Worm (Caenorhabditis elegans): Measurements from ENCODE around the gene mps-4.

mps-4 gene

ce11 chrIII:8299734-8300133, 28.2 kb upstream of the mps-4 start:
- TF ChIP-seq scrt-1 (GFP tag; IDR thresholded peaks at IDR 0.05) (no peak), ama-1 (optimal IDR thresholded peaks at IDR 0.05) (no peak), ceh-36 (tag; optimal IDR thresholded peaks at IDR 0.05) (no peak), hmbx-1 (tag; optimal IDR thresholded peaks at IDR 0.05) (no peak), tbx-37 (GFP tag; conservative IDR thresholded peaks at IDR 0.05) (no peak), B0310.2 (tag; optimal IDR thresholded peaks at IDR 0.05) (no peak), tbx-11 (GFP tag; IDR thresholded peaks at IDR 0.05) (no peak), ets-7 (tag; optimal IDR thresholded peaks at IDR 0.05) (no peak), tra-4 (tag; optimal IDR thresholded peaks at IDR 0.05) (no peak), aly-1 (tag; optimal IDR thresholded peaks at IDR 0.05) (no peak), pes-1 (GFP tag; IDR thresholded peaks at IDR 0.05) (no peak)

- TF ChIP-seq ama-1 (optimal IDR thresholded peaks at IDR 0.05) (no peak), hmg-4 (GFP tag; optimal IDR thresholded peaks at IDR 0.05) (no peak), tbx-37 (GFP tag; conservative IDR thresholded peaks at IDR 0.05) (no peak), hmbx-1 (tag; optimal IDR thresholded peaks at IDR 0.05) (no peak), scrt-1 (GFP tag; IDR thresholded peaks at IDR 0.05) (no peak)
Measured at ce11 chrIII:8299078-8299587, 27.6 kb upstream of the mps-4 start.

- TF ChIP-seq pes-1 (GFP tag; IDR thresholded peaks at IDR 0.05) (peak; percentile 38; the same call in 1 of the 2 replicates), hnd-1 (tag; optimal IDR thresholded peaks at IDR 0.05) (no peak), hmbx-1 (tag; optimal IDR thresholded peaks at IDR 0.05) (no peak), hmg-4 (GFP tag; optimal IDR thresholded peaks at IDR 0.05) (peak; percentile 30), ceh-13 (GFP tag; optimal IDR thresholded peaks at IDR 0.05) (no peak), flt-1 (GFP tag; IDR thresholded peaks at IDR 0.05) (no peak), B0310.2 (tag; optimal IDR thresholded peaks at IDR 0.05) (no peak), tbx-11 (GFP tag; IDR thresholded peaks at IDR 0.05) (no peak), F13C5.2 (tag; optimal IDR thresholded peaks at IDR 0.05) (no peak), sea-1 (GFP tag; conservative IDR thresholded peaks at IDR 0.05) (no peak), ets-7 (tag; optimal IDR thresholded peaks at IDR 0.05) (peak; percentile 95), tra-4 (tag; optimal IDR thresholded peaks at IDR 0.05) (no peak), tbx-37 (GFP tag; conservative IDR thresholded peaks at IDR 0.05) (no peak)
Measured at ce11 chrIII:8298216-8298920, 26.8 kb upstream of the mps-4 start.

- TF ChIP-seq tbx-11 (GFP tag; IDR thresholded peaks at IDR 0.05) (no peak), ets-7 (tag; optimal IDR thresholded peaks at IDR 0.05) (no peak), sea-1 (GFP tag; conservative IDR thresholded peaks at IDR 0.05) (no peak), hmg-4 (GFP tag; optimal IDR thresholded peaks at IDR 0.05) (no peak), ama-1 (optimal IDR thresholded peaks at IDR 0.05) (no peak), scrt-1 (GFP tag; IDR thresholded peaks at IDR 0.05) (no peak), tbx-37 (GFP tag; conservative IDR thresholded peaks at IDR 0.05) (no peak), hmbx-1 (tag; optimal IDR thresholded peaks at IDR 0.05) (no peak), ceh-36 (tag; optimal IDR thresholded peaks at IDR 0.05) (no peak), flt-1 (GFP tag; IDR thresholded peaks at IDR 0.05) (no peak), B0310.2 (tag; optimal IDR thresholded peaks at IDR 0.05) (no peak), F13C5.2 (tag; optimal IDR thresholded peaks at IDR 0.05) (no peak), aly-1 (tag; optimal IDR thresholded peaks at IDR 0.05) (no peak)
Measured at ce11 chrIII:8293260-8293659, 21.7 kb upstream of the mps-4 start.

ce11 chrIII:8291268-8292032, 19.9 kb upstream of the mps-4 start:
- TF ChIP-seq sea-1 (GFP tag; conservative IDR thresholded peaks at IDR 0.05) (no peak), ceh-13 (GFP tag; optimal IDR thresholded peaks at IDR 0.05) (no peak), flt-1 (GFP tag; IDR thresholded peaks at IDR 0.05) (no peak), hmbx-1 (tag; optimal IDR thresholded peaks at IDR 0.05) (no peak), ama-1 (optimal IDR thresholded peaks at IDR 0.05) (no peak), hnd-1 (tag; optimal IDR thresholded peaks at IDR 0.05) (no peak), hmg-4 (GFP tag; optimal IDR thresholded peaks at IDR 0.05) (no peak), tbx-11 (GFP tag; IDR thresholded peaks at IDR 0.05) (no peak), aly-1 (tag; optimal IDR thresholded peaks at IDR 0.05) (no peak), pes-1 (GFP tag; IDR thresholded peaks at IDR 0.05) (no peak), scrt-1 (GFP tag; IDR thresholded peaks at IDR 0.05) (no peak), tbx-37 (GFP tag; conservative IDR thresholded peaks at IDR 0.05) (no peak), B0310.2 (tag; optimal IDR thresholded peaks at IDR 0.05) (no peak), ceh-36 (tag; optimal IDR thresholded peaks at IDR 0.05) (no peak), F13C5.2 (tag; optimal IDR thresholded peaks at IDR 0.05) (no peak), tra-4 (tag; optimal IDR thresholded peaks at IDR 0.05) (no peak), ets-7 (tag; optimal IDR thresholded peaks at IDR 0.05) (no peak)

- TF ChIP-seq hmbx-1 (tag; optimal IDR thresholded peaks at IDR 0.05) = no peak
- no peak for TF ChIP-seq ceh-13 (GFP tag; optimal IDR thresholded peaks at IDR 0.05)
- TF ChIP-seq ama-1 (optimal IDR thresholded peaks at IDR 0.05) = no peak
- no peak for TF ChIP-seq hnd-1 (tag; optimal IDR thresholded peaks at IDR 0.05)
- no peak for TF ChIP-seq F13C5.2 (tag; optimal IDR thresholded peaks at IDR 0.05)
- no peak for TF ChIP-seq flt-1 (GFP tag; IDR thresholded peaks at IDR 0.05)
- TF ChIP-seq tbx-37 (GFP tag; conservative IDR thresholded peaks at IDR 0.05) = no peak
- TF ChIP-seq aly-1 (tag; optimal IDR thresholded peaks at IDR 0.05) = no peak
- no peak for TF ChIP-seq scrt-1 (GFP tag; IDR thresholded peaks at IDR 0.05)
- TF ChIP-seq pes-1 (GFP tag; IDR thresholded peaks at IDR 0.05) = no peak
- TF ChIP-seq B0310.2 (tag; optimal IDR thresholded peaks at IDR 0.05) = no peak
- TF ChIP-seq hmg-4 (GFP tag; optimal IDR thresholded peaks at IDR 0.05) = no peak
- TF ChIP-seq ets-7 (tag; optimal IDR thresholded peaks at IDR 0.05) = no peak
Measured at ce11 chrIII:8289181-8289580, 17.6 kb upstream of the mps-4 start.

- TF ChIP-seq ets-7 (tag; optimal IDR thresholded peaks at IDR 0.05) (no peak), F13C5.2 (tag; optimal IDR thresholded peaks at IDR 0.05) (no peak), hmg-4 (GFP tag; optimal IDR thresholded peaks at IDR 0.05) (peak; percentile 38)
Measured at ce11 chrIII:8287519-8287918, 15.9 kb upstream of the mps-4 start.
